Fruit fly (Drosophila melanogaster): ENCODE results near the gene CG10343.

The CG10343 gene

DNA sequence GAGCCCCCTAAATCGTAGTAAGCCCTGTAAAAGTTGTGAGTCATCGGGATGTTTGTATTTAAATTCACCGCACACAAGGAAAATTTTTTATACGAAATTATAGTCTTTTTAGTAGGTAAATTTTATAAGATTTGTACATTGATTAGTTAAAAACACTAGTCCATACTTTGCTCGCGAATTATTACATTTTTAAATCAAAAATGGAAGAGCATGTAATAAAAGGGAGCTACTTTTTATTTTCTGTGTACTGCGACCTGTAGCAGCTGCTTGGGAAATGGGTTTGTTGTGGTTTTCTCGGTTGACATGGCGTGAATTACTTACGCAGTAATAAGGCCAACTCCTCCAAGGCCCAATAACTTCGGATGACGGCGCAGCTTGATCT is 8.6 kb upstream of the CG10343 start (continued):
- TF ChIP-seq fd59A (GFP tag; optimal IDR thresholded peaks at IDR 0.05) (no peak), Lpt (GFP tag; optimal IDR thresholded peaks at IDR 0.05) (peak; percentile 13), Eip93F (GFP tag; optimal IDR thresholded peaks at IDR 0.05) (no peak), CG4318 (GFP tag; optimal IDR thresholded peaks at IDR 0.05) (peak; percentile 24), CG6808 (GFP tag; optimal IDR thresholded peaks at IDR 0.05) (no peak), CG6792 (GFP tag; optimal IDR thresholded peaks at IDR 0.05) (peak; percentile 56), CG3032 (tag; optimal IDR thresholded peaks at IDR 0.05) (peak; percentile 7), CG10631 (GFP tag; optimal IDR thresholded peaks at IDR 0.05) (peak; percentile 53), ss (GFP tag; optimal IDR thresholded peaks at IDR 0.05) (no peak), Blimp-1 (GFP tag; optimal IDR thresholded peaks at IDR 0.05) (no peak), esn (GFP tag; optimal IDR thresholded peaks at IDR 0.05) (peak; percentile 54), fd85E (GFP tag; optimal IDR thresholded peaks at IDR 0.05) (no peak)

DNA sequence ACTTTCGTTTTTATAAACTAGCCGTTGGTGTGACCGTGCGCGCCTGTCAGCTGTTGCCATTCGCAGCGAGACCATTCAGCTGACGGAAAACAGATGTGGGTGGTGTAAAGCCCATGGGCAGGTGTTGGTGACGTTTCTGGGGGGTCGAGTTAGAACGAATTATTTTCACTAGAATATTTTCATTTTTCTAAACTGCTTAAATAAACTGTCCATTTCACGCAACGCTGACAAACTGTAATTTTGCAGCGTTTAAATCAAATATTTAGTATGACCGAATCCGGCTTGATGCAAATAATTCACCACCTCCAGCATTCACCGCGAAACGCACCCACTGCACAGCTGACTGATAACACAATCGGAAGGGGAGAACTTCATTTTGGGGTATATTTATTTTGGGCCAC is 7.9 kb upstream of the CG10343 start, which contains the start of the genes CG10383 and CG10338:
Gene CG10383 (minus strand): TSS at position 199 of the 401 bp plus-strand sequence.
Gene CG10338 (plus strand): TSS at position 261 of the 401 bp plus-strand sequence.
- peak; percentile 85 for TF ChIP-seq Ets21C (GFP tag; optimal IDR thresholded peaks at IDR 0.05)
- peak; percentile 93 for TF ChIP-seq CG3919 (GFP tag; optimal IDR thresholded peaks at IDR 0.05)
- TF ChIP-seq CG4318 (GFP tag; optimal IDR thresholded peaks at IDR 0.05): peak; percentile 69
- peak; percentile 30 to 33 for TF ChIP-seq ss (GFP tag; optimal IDR thresholded peaks at IDR 0.05)
- TF ChIP-seq CG11902 (GFP tag; optimal IDR thresholded peaks at IDR 0.05): peak; percentile 87
- peak; percentile 88 for TF ChIP-seq topi (GFP tag; optimal IDR thresholded peaks at IDR 0.05)
- peak; percentile 64 for TF ChIP-seq CG10669 (GFP tag; optimal IDR thresholded peaks at IDR 0.05)
- peak; percentile 37 for TF ChIP-seq dsx (GFP tag; optimal IDR thresholded peaks at IDR 0.05; ENCODE audit: poor library complexity, severe bottlenecking)
- peak; percentile 85 for TF ChIP-seq Sox102F (GFP tag; optimal IDR thresholded peaks at IDR 0.05)
- TF ChIP-seq CG7368 (GFP tag; optimal IDR thresholded peaks at IDR 0.05): peak; percentile 86
- peak; percentile 87 for TF ChIP-seq CG11294 (GFP tag; IDR thresholded peaks at IDR 0.05)
- peak; percentile 77 for TF ChIP-seq fd85E (GFP tag; optimal IDR thresholded peaks at IDR 0.05)
- peak; percentile 91 for TF ChIP-seq Sox14 (GFP tag; optimal IDR thresholded peaks at IDR 0.05)
- peak; percentile 69; the same call in 2 of the 3 replicates for TF ChIP-seq CG8119 (GFP tag; IDR thresholded peaks at IDR 0.05)
- peak; percentile 93 for TF ChIP-seq cyc (GFP tag; optimal IDR thresholded peaks at IDR 0.05)
- TF ChIP-seq Ets96B (tag; optimal IDR thresholded peaks at IDR 0.05): peak; percentile 63
- TF ChIP-seq Hr39 (GFP tag; optimal IDR thresholded peaks at IDR 0.05): peak; percentile 93
- TF ChIP-seq CG9139 (GFP tag; optimal IDR thresholded peaks at IDR 0.05): no peak
- peak; percentile 86 for TF ChIP-seq Hr4 (GFP tag; optimal IDR thresholded peaks at IDR 0.05)
- TF ChIP-seq CG10631 (GFP tag; optimal IDR thresholded peaks at IDR 0.05): peak; percentile 84
- peak; percentile 51 for TF ChIP-seq CG11762 (GFP tag; optimal IDR thresholded peaks at IDR 0.05; ENCODE audit: insufficient read depth)
- peak; percentile 95 for TF ChIP-seq CG6163 (GFP tag; IDR thresholded peaks at IDR 0.05)
- peak; percentile 93 for TF ChIP-seq CG31627 (GFP tag; optimal IDR thresholded peaks at IDR 0.05)
- TF ChIP-seq net (GFP tag; optimal IDR thresholded peaks at IDR 0.05): peak; percentile 83
- TF ChIP-seq eg (GFP tag; IDR thresholded peaks at IDR 0.05): peak; percentile 94
- peak; percentile 84 for TF ChIP-seq CG15336 (GFP tag; IDR thresholded peaks at IDR 0.05)
- TF ChIP-seq dac (GFP tag; optimal IDR thresholded peaks at IDR 0.05): peak; percentile 85
- peak; percentile 75 for TF ChIP-seq vri (GFP tag; optimal IDR thresholded peaks at IDR 0.05)
- TF ChIP-seq fd59A (GFP tag; optimal IDR thresholded peaks at IDR 0.05): peak; percentile 22
- TF ChIP-seq achi (GFP tag; optimal IDR thresholded peaks at IDR 0.05): peak; percentile 89
- peak; percentile 41 for TF ChIP-seq spab (GFP tag; optimal IDR thresholded peaks at IDR 0.05)
- TF ChIP-seq Met (GFP tag; optimal IDR thresholded peaks at IDR 0.05): peak; percentile 90
- peak; percentile 96 for TF ChIP-seq Blimp-1 (GFP tag; optimal IDR thresholded peaks at IDR 0.05)
- TF ChIP-seq CG32006 (GFP tag; optimal IDR thresholded peaks at IDR 0.05): peak; percentile 77
- TF ChIP-seq salr (GFP tag; optimal IDR thresholded peaks at IDR 0.05): peak; percentile 57 to 64
- peak; percentile 31 for TF ChIP-seq fkh (GFP tag; optimal IDR thresholded peaks at IDR 0.05)
- TF ChIP-seq CG3032 (tag; optimal IDR thresholded peaks at IDR 0.05): peak; percentile 73
- peak; percentile 74 for TF ChIP-seq Hr38 (GFP tag; optimal IDR thresholded peaks at IDR 0.05)
- peak; percentile 89 for TF ChIP-seq acj6 (GFP tag; optimal IDR thresholded peaks at IDR 0.05)
- no peak for TF ChIP-seq pdm3 (GFP tag; optimal IDR thresholded peaks at IDR 0.05)
- TF ChIP-seq CG8632 (GFP tag; optimal IDR thresholded peaks at IDR 0.05): peak; percentile 77
- TF ChIP-seq Eip78C (GFP tag): peak; percentile 96
- TF ChIP-seq CG6792 (GFP tag; optimal IDR thresholded peaks at IDR 0.05): peak; percentile 86
- peak; percentile 82 for TF ChIP-seq Lpt (GFP tag; optimal IDR thresholded peaks at IDR 0.05)
- TF ChIP-seq CG6854 (GFP tag; optimal IDR thresholded peaks at IDR 0.05): peak; percentile 49
